Fruit fly (Drosophila melanogaster) whole organism, embryonic: ENCODE results near the gene Rbp1-like.

Source experiments
- CG12299 ChIP-seq: fragments of 200-800 bp; sonication (Bioruptor generic); optimal IDR thresholded peaks from 2 replicates; lab custom pipeline; 2018; ENCODE audit warnings: missing biosample characterization, mild to moderate bottlenecking, missing genetic modification characterization
- CG12769 ChIP-seq: fragments of 200-800 bp; sonication (Bioruptor generic); optimal IDR thresholded peaks from 2 replicates; lab custom pipeline; 2019; ENCODE audit warnings: missing biosample characterization, mild to moderate bottlenecking, missing genetic modification characterization, moderate library complexity
- CG13624 ChIP-seq: fragments of 200-800 bp; sonication (Bioruptor generic); optimal IDR thresholded peaks from 2 replicates; lab custom pipeline; 2016; ENCODE audit warnings: missing biosample characterization, missing genetic modification characterization
- CG1792 ChIP-seq: fragments of 200-800 bp; sonication (Bioruptor generic); optimal IDR thresholded peaks from 2 replicates; lab custom pipeline; 2016; ENCODE audit warnings: missing biosample characterization, missing genetic modification characterization
- CG3065 ChIP-seq: fragments of 200-800 bp; sonication (Bioruptor generic); optimal IDR thresholded peaks from 2 replicates; lab custom pipeline; 2016; ENCODE audit warnings: missing biosample characterization, missing genetic modification characterization
- CG3163 ChIP-seq: fragments of 200-800 bp; sonication (Bioruptor generic); optimal IDR thresholded peaks from 3 replicates; lab custom pipeline; 2016; ENCODE audit warnings: missing biosample characterization, missing genetic modification characterization
- CG33557 ChIP-seq: fragments of 200-800 bp; sonication (Bioruptor generic); optimal IDR thresholded peaks from 2 replicates; lab custom pipeline; 2019; ENCODE audit warnings: missing biosample characterization, mild to moderate bottlenecking, missing genetic modification characterization, moderate library complexity
- CG4707 ChIP-seq: fragments of 200-800 bp; sonication (Bioruptor generic); optimal IDR thresholded peaks from 2 replicates; lab custom pipeline; 2018; ENCODE audit warnings: missing biosample characterization, mild to moderate bottlenecking, missing genetic modification characterization, moderate library complexity
- CG6683 ChIP-seq: fragments of 200-800 bp; sonication (Bioruptor generic); optimal IDR thresholded peaks from 2 replicates; lab custom pipeline; 2017; ENCODE audit warnings: missing biosample characterization, mild to moderate bottlenecking, missing genetic modification characterization, missing genetic modification reagents
- CG9609 ChIP-seq: fragments of 200-800 bp; sonication (Bioruptor generic); optimal IDR thresholded peaks from 3 replicates; lab custom pipeline; 2016; ENCODE audit warnings: missing biosample characterization, missing genetic modification characterization
- CG9932 ChIP-seq: fragments of 200-800 bp; sonication (Bioruptor generic); IDR thresholded peaks from 2 replicates; pipeline ENCODE4 v1.3.6; 2022; ENCODE audit warnings: missing biosample characterization, missing genetic modification characterization
- CoRest ChIP-seq: fragments of 200-800 bp; sonication (Bioruptor generic); optimal IDR thresholded peaks from 3 replicates; lab custom pipeline; 2018; ENCODE audit warnings: missing biosample characterization, mild to moderate bottlenecking, missing genetic modification characterization, moderate library complexity
- D19A ChIP-seq: fragments of 200-800 bp; optimal IDR thresholded peaks from 3 replicates; lab custom pipeline; 2019; ENCODE audit warnings: missing biosample characterization, mild to moderate bottlenecking, missing genetic modification characterization, moderate library complexity
- D19B ChIP-seq: fragments of 200-800 bp; sonication (Bioruptor generic); optimal IDR thresholded peaks from 2 replicates; lab custom pipeline; 2017; ENCODE audit warnings: missing biosample characterization, mild to moderate bottlenecking, missing genetic modification characterization
- Dip3 ChIP-seq: fragments of 200-800 bp; sonication (Bioruptor generic); optimal IDR thresholded peaks from 3 replicates; lab custom pipeline; 2016; ENCODE audit warnings: missing biosample characterization, missing genetic modification characterization
- Dp ChIP-seq: fragments of 200-800 bp; sonication (Bioruptor generic); optimal IDR thresholded peaks from 2 replicates; lab custom pipeline; 2018; ENCODE audit warnings: missing biosample characterization, mild to moderate bottlenecking, missing genetic modification characterization, moderate library complexity
- Ets65A ChIP-seq: fragments of 200-800 bp; sonication (Bioruptor generic); peaks from one replicate; lab custom pipeline; 2016; ENCODE audit warnings: missing biosample characterization, missing genetic modification characterization
- Fer2 ChIP-seq: fragments of 200-800 bp; sonication (Bioruptor generic); optimal IDR thresholded peaks from 2 replicates; lab custom pipeline; 2018; ENCODE audit warnings: missing biosample characterization, mild to moderate bottlenecking, missing genetic modification characterization, moderate library complexity
- H15 ChIP-seq: fragments of 200-800 bp; sonication (Bioruptor generic); IDR thresholded peaks from 3 replicates; pipeline ENCODE4 v1.3.6; 2022; ENCODE audit warnings: missing biosample characterization, missing genetic modification characterization
- H2.0 ChIP-seq: fragments of 200-800 bp; sonication (Bioruptor generic); IDR thresholded peaks from 2 replicates; pipeline ENCODE4 v1.3.6; 2022; ENCODE audit warnings: missing biosample characterization, missing genetic modification characterization
- HmgZ ChIP-seq: fragments of 200-800 bp; sonication (Bioruptor generic); optimal IDR thresholded peaks from 2 replicates; lab custom pipeline; 2018; ENCODE audit warnings: missing biosample characterization, mild to moderate bottlenecking, missing genetic modification characterization
- Meics ChIP-seq: fragments of 200-800 bp; sonication (Bioruptor generic); optimal IDR thresholded peaks from 2 replicates; lab custom pipeline; 2017; ENCODE audit warnings: missing biosample characterization, mild to moderate bottlenecking, missing genetic modification characterization
- NC2β ChIP-seq: fragments of 200-800 bp; sonication (Bioruptor generic); optimal IDR thresholded peaks from 2 replicates; lab custom pipeline; 2016; ENCODE audit warnings: missing biosample characterization, missing genetic modification characterization
- Rfx ChIP-seq: fragments of 200-800 bp; sonication (Bioruptor generic); IDR thresholded peaks from 2 replicates; pipeline ENCODE4 v1.3.6; 2022; ENCODE audit warnings: missing biosample characterization, missing genetic modification characterization
- Six4 ChIP-seq: fragments of 200-800 bp; sonication (Bioruptor generic); optimal IDR thresholded peaks from 2 replicates; lab custom pipeline; 2016; ENCODE audit warnings: missing biosample characterization, missing genetic modification characterization
- Sry-δ ChIP-seq: fragments of 200-800 bp; sonication (Bioruptor generic); optimal IDR thresholded peaks from 2 replicates; lab custom pipeline; 2016; ENCODE audit warnings: missing biosample characterization, missing genetic modification characterization
- Usf ChIP-seq: fragments of 200-800 bp; sonication (Bioruptor generic); optimal IDR thresholded peaks from 2 replicates; lab custom pipeline; 2017; ENCODE audit warnings: missing genotype, missing biosample characterization, missing genetic modification characterization
- da ChIP-seq: fragments of 200-800 bp; sonication (Bioruptor generic); optimal IDR thresholded peaks from 2 replicates; lab custom pipeline; 2016; ENCODE audit warnings: missing biosample characterization, missing genetic modification characterization
- dm ChIP-seq: fragments of 200-800 bp; sonication (Bioruptor generic); optimal IDR thresholded peaks from 3 replicates; lab custom pipeline; 2016; ENCODE audit warnings: missing biosample characterization, missing genetic modification characterization
- dpn ChIP-seq, 2 experiments: fragments of 200-800 bp; sonication (Bioruptor generic); optimal IDR thresholded peaks; 3 replicates each; lab custom pipeline; 2016; ENCODE audit warnings: missing biosample characterization in 2 of 2, missing genetic modification characterization in 2 of 2
- gfzf ChIP-seq: fragments of 200-800 bp; sonication (Bioruptor generic); optimal IDR thresholded peaks from 2 replicates; lab custom pipeline; 2016; ENCODE audit warnings: missing biosample characterization, mild to moderate bottlenecking, missing genetic modification characterization, moderate library complexity
- grau ChIP-seq: fragments of 200-800 bp; optimal IDR thresholded peaks from 3 replicates; lab custom pipeline; 2019; ENCODE audit warnings: missing biosample characterization, mild to moderate bottlenecking, missing genetic modification characterization, moderate library complexity
- grn ChIP-seq: fragments of 200-800 bp; sonication (Bioruptor generic); optimal IDR thresholded peaks from 3 replicates; lab custom pipeline; 2017; ENCODE audit warnings: missing biosample characterization, missing genetic modification characterization
- hkb ChIP-seq, 2 experiments: fragments of 200-800 bp in 1 of 2; fragments of >200 bp in 1 of 2; sonication (Bioruptor generic) in 1 of 2; IDR thresholded peaks in 1 of 2; optimal IDR thresholded peaks in 1 of 2; 2 replicates each; pipeline versions ENCODE4 v1.3.6 to Lab custom; 2017 to 2022; ENCODE audit warnings: missing biosample characterization in 1 of 2, missing genetic modification characterization in 1 of 2
- ind ChIP-seq: fragments of 200-800 bp; sonication (Bioruptor generic); optimal IDR thresholded peaks from 3 replicates; lab custom pipeline; 2016; ENCODE audit warnings: missing biosample characterization, missing genetic modification characterization
- lab ChIP-seq: fragments of 200-800 bp; sonication (Bioruptor generic); optimal IDR thresholded peaks from 3 replicates; lab custom pipeline; 2017; ENCODE audit warnings: missing biosample characterization, missing genetic modification characterization, mild to moderate bottlenecking, moderate library complexity, missing genetic modification reagents
- lilli ChIP-seq: fragments of 200-800 bp; sonication (Bioruptor generic); optimal IDR thresholded peaks from 3 replicates; lab custom pipeline; 2016; ENCODE audit warnings: missing biosample characterization, missing genetic modification characterization
- lov ChIP-seq, 2 experiments: fragments of 200-800 bp in 1 of 2; fragments of >200 bp in 1 of 2; sonication (Bioruptor generic) in 1 of 2; IDR thresholded peaks in 1 of 2; optimal IDR thresholded peaks in 1 of 2; 2 replicates in 1 of 2; 3 replicates in 1 of 2; pipeline versions ENCODE4 v1.3.6 to Lab custom; 2017 to 2022; ENCODE audit warnings: missing biosample characterization in 1 of 2, missing genetic modification characterization in 1 of 2
- nom ChIP-seq: fragments of 200-800 bp; sonication (Bioruptor generic); optimal IDR thresholded peaks from 2 replicates; lab custom pipeline; 2017; ENCODE audit warnings: missing biosample characterization, missing genetic modification characterization, mild to moderate bottlenecking, moderate library complexity, missing genetic modification reagents
- otp ChIP-seq: fragments of 200-800 bp; sonication (Bioruptor generic); IDR thresholded peaks from 3 replicates; pipeline ENCODE4, ENCODE4 v1.3.6; 2022; ENCODE audit warnings: missing biosample characterization, missing genetic modification characterization
- pb ChIP-seq: fragments of 200-800 bp; sonication (Bioruptor generic); optimal IDR thresholded peaks from 3 replicates; lab custom pipeline; 2016; ENCODE audit warnings: missing biosample characterization, missing genetic modification characterization
- phol ChIP-seq: fragments of 200-800 bp; sonication (Bioruptor generic); optimal IDR thresholded peaks from 3 replicates; lab custom pipeline; 2018; ENCODE audit warnings: missing biosample characterization, mild to moderate bottlenecking, missing genetic modification characterization, moderate library complexity
- prd ChIP-seq, 3 experiments: fragments of >200 bp in 2 of 3; fragments of 200-800 bp in 1 of 3; sonication (Bioruptor generic) in 1 of 3; optimal IDR thresholded peaks in 2 of 3; IDR thresholded peaks in 1 of 3; 2 replicates in 2 of 3; 3 replicates in 1 of 3; pipeline versions ENCODE4 v1.3.6 to Lab custom; 2017 to 2022; ENCODE audit warnings: missing biosample characterization in 1 of 3, missing genetic modification characterization in 1 of 3
- shn ChIP-seq: fragments of 200-800 bp; sonication (Bioruptor generic); optimal IDR thresholded peaks from 3 replicates; lab custom pipeline; 2016; ENCODE audit warnings: missing biosample characterization, missing genetic modification characterization
- slbo ChIP-seq: fragments of 200-800 bp; sonication (Bioruptor generic); IDR thresholded peaks from 2 replicates; pipeline ENCODE4 v1.3.6; 2022; ENCODE audit warnings: missing biosample characterization, missing genetic modification characterization
- sob ChIP-seq: fragments of 200-800 bp; sonication (Bioruptor generic); IDR thresholded peaks from 2 replicates; pipeline ENCODE4 v1.3.6; 2022; ENCODE audit warnings: missing biosample characterization, missing genetic modification characterization
- stc ChIP-seq: fragments of 200-800 bp; sonication (Bioruptor generic); IDR thresholded peaks from 2 replicates; pipeline ENCODE4 v1.3.6; 2022; ENCODE audit warnings: missing biosample characterization, missing genetic modification characterization
- sug ChIP-seq: fragments of 200-800 bp; optimal IDR thresholded peaks from 2 replicates; lab custom pipeline; 2019; ENCODE audit warnings: missing biosample characterization, mild to moderate bottlenecking, missing genetic modification characterization, moderate library complexity
- tx ChIP-seq: fragments of 200-800 bp; sonication (Bioruptor generic); optimal IDR thresholded peaks from 2 replicates; lab custom pipeline; 2016; ENCODE audit warnings: missing biosample characterization, missing genetic modification characterization
- wor ChIP-seq: fragments of 200-800 bp; sonication (Bioruptor generic); IDR thresholded peaks from 2 replicates; pipeline ENCODE4 v1.3.6; 2022; ENCODE audit warnings: missing biosample characterization, missing genetic modification characterization

Gene Rbp1-like

DNA sequence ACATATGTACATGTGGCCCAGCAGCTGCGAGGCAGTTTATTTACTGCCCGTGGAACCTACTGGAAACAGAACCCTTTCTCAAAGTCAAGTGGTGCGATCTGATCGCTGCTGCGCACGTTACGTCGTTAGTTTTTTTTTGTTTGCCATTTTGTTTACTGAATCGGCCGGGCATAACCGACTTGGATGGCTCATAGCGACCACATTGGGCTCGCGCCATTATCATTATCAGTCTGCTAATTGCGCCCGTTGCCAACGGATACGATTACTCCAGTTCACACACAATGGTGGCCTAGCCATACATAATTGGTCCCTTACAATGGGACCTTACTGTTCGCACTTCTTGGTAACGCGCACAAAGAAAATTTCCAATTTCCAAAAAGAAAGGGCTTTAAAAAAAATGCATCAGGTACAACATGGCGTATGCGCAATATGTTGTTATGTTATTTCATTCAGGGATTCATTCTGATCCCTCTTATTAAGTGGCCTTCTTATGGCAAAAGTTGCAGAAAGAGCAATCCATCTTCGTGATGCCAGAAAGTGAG lies 51.9 kb downstream of the Rbp1-like start:
- TF ChIP-seq dpn (GFP tag; optimal IDR thresholded peaks at IDR 0.05; lab: Kevin White, UChicago) (peak; percentile 17 to 22), shn (GFP tag; lab: Kevin White, UChicago) (peak; percentile 33), CG3065 (GFP tag; lab: Kevin White, UChicago) (no peak), CG12769 (tag; lab: Kevin White, UChicago) (no peak), gfzf (no peak), CG12299 (tag; lab: Kevin White, UChicago) (no peak), slbo (peak; percentile 36; the same call in 1 of the 2 replicates), CG1792 (GFP tag; lab: Kevin White, UChicago) (no peak), Meics (GFP tag; lab: Kevin White, UChicago) (peak; percentile 57), Six4 (GFP tag; lab: Kevin White, UChicago) (no peak), grau (peak; percentile 46), NC2β (GFP tag; lab: Kevin White, UChicago) (no peak), lab (GFP tag; lab: Kevin White, UChicago) (peak; percentile 8), Rfx (peak; percentile 45; the same call in 1 of the 2 replicates), CG9609 (GFP tag; lab: Kevin White, UChicago) (peak; percentile 28), Fer2 (tag; lab: Kevin White, UChicago) (no peak), stc (no peak), lilli (GFP tag; lab: Kevin White, UChicago) (peak; percentile 68), phol (tag; lab: Kevin White, UChicago) (peak; percentile 2), da (GFP tag; lab: Kevin White, UChicago) (no peak), Dip3 (GFP tag; lab: Kevin White, UChicago) (peak; percentile 40), CG4707 (GFP tag; lab: Kevin White, UChicago) (no peak), otp (GFP tag; lab: Robert Waterston, UW) (no peak), sug (tag; lab: Kevin White, UChicago) (peak; percentile 58), Ets65A (GFP tag; lab: Kevin White, UChicago) (peak; percentile 95), nom (no peak), D19A (tag; lab: Kevin White, UChicago) (peak; percentile 79), lov (optimal IDR thresholded peaks at IDR 0.05; lab: Kevin White, UChicago) (no peak), lov (GFP tag; IDR thresholded peaks at IDR 0.05; lab: Robert Waterston, UW) (no peak), grn (peak; percentile 56), CG6683 (GFP tag; lab: Kevin White, UChicago) (no peak), pb (GFP tag; lab: Kevin White, UChicago) (peak; percentile 18), sob (GFP tag; lab: Robert Waterston, UW) (no peak), CG3163 (GFP tag; lab: Kevin White, UChicago) (peak; percentile 8), Dp (GFP tag; lab: Kevin White, UChicago) (no peak), ind (GFP tag; lab: Kevin White, UChicago) (peak; percentile 33), D19B (GFP tag; lab: Kevin White, UChicago) (peak; percentile 36), CG9932 (GFP tag; lab: Robert Waterston, UW) (peak; percentile 45), tx (GFP tag; lab: Kevin White, UChicago) (peak; percentile 27), CoRest (tag; lab: Kevin White, UChicago) (peak; percentile 28), H15 (GFP tag; lab: Robert Waterston, UW) (no peak), wor (GFP tag; lab: Robert Waterston, UW) (no peak), CG33557 (GFP tag; lab: Kevin White, UChicago) (no peak), dm (GFP tag; lab: Kevin White, UChicago) (peak; percentile 31), HmgZ (tag; lab: Kevin White, UChicago) (no peak), CG13624 (peak; percentile 58), H2.0 (no peak), Usf (GFP tag; lab: Kevin White, UChicago) (peak; percentile 5), Sry-δ (GFP tag; lab: Kevin White, UChicago) (peak; percentile 4), prd (optimal IDR thresholded peaks at IDR 0.05; lab: Kevin White, UChicago) (no peak), prd (GFP tag; IDR thresholded peaks at IDR 0.05; lab: Robert Waterston, UW) (no peak), hkb (optimal IDR thresholded peaks at IDR 0.05; lab: Kevin White, UChicago) (no peak), hkb (GFP tag; IDR thresholded peaks at IDR 0.05; lab: Robert Waterston, UW) (no peak)
